Worm (Caenorhabditis elegans) whole organism, late embryonic: ENCODE data around the gene ima-1.

Source experiments
- C08G9.2 ChIP-seq: sonication (generic microtip); optimal IDR thresholded peaks from 2 replicates; lab custom pipeline; 2016; ENCODE audit warnings: mild to moderate bottlenecking, missing genetic modification characterization, moderate library complexity, missing compliant biosample characterization
- F13H6.1 ChIP-seq: sonication (generic microtip); optimal IDR thresholded peaks from 2 replicates; lab custom pipeline; 2016; ENCODE audit warnings: missing genetic modification characterization, missing compliant biosample characterization
- T23F11.4 ChIP-seq: fragments of 200-800 bp; sonication (Bioruptor generic); optimal IDR thresholded peaks from 2 replicates; lab custom pipeline; 2018; ENCODE audit warnings: mild to moderate bottlenecking, missing genetic modification characterization, missing compliant biosample characterization
- ahr-1 ChIP-seq: sonication (generic microtip); optimal IDR thresholded peaks from 2 replicates; lab custom pipeline; 2016; ENCODE audit warnings: missing genetic modification characterization, missing compliant biosample characterization
- ceh-14 ChIP-seq: sonication (generic microtip); optimal IDR thresholded peaks from 2 replicates; lab custom pipeline; 2016; ENCODE audit warnings: missing genotype, missing genetic modification characterization, missing compliant biosample characterization
- ceh-18 ChIP-seq: sonication (generic microtip); optimal IDR thresholded peaks from 2 replicates; lab custom pipeline; 2016; ENCODE audit warnings: missing genetic modification characterization, missing compliant biosample characterization
- ceh-19 ChIP-seq: fragments of 200-800 bp; sonication (Bioruptor generic); optimal IDR thresholded peaks from 2 replicates; lab custom pipeline; 2018; ENCODE audit warnings: mild to moderate bottlenecking, missing genetic modification characterization, missing compliant biosample characterization
- ceh-2 ChIP-seq: sonication (generic microtip); optimal IDR thresholded peaks from 2 replicates; lab custom pipeline; 2016; ENCODE audit warnings: missing genotype, missing genetic modification characterization, missing compliant biosample characterization
- ceh-22 ChIP-seq: sonication (generic microtip); optimal IDR thresholded peaks from 2 replicates; lab custom pipeline; 2017; ENCODE audit warnings: missing biosample characterization, missing genetic modification characterization
- ceh-30 ChIP-seq: fragments of 150-350 bp; optimal IDR thresholded peaks from 2 replicates; lab custom pipeline; 2014; ENCODE audit warnings: missing biosample characterization, missing genetic modification characterization
- ceh-34 ChIP-seq: sonication (generic microtip); optimal IDR thresholded peaks from 2 replicates; lab custom pipeline; 2016; ENCODE audit warnings: mild to moderate bottlenecking, missing genetic modification characterization, missing compliant biosample characterization
- ceh-45 ChIP-seq: fragments of 200-800 bp; sonication (Bioruptor generic); IDR thresholded peaks from 2 replicates; pipeline ENCODE4 v1.3.6; 2022; ENCODE audit warnings: missing genetic modification reagents, missing genetic modification characterization, missing compliant biosample characterization
- ceh-48 ChIP-seq: sonication (generic microtip); optimal IDR thresholded peaks from 2 replicates; lab custom pipeline; 2016; ENCODE audit warnings: missing genetic modification characterization, inconsistent platforms, missing compliant biosample characterization
- ceh-9 ChIP-seq: sonication (generic microtip); optimal IDR thresholded peaks from 2 replicates; lab custom pipeline; 2016; ENCODE audit warnings: mild to moderate bottlenecking, missing genetic modification characterization, inconsistent platforms, missing compliant biosample characterization
- che-1 ChIP-seq: sonication (generic microtip); optimal IDR thresholded peaks from 2 replicates; lab custom pipeline; 2016; ENCODE audit warnings: mild to moderate bottlenecking, missing genetic modification characterization, missing compliant biosample characterization
- dve-1 ChIP-seq: sonication (generic microtip); optimal IDR thresholded peaks from 2 replicates; lab custom pipeline; 2017; ENCODE audit warnings: antibody characterized with exemption, mild to moderate bottlenecking, missing genetic modification characterization, missing compliant biosample characterization
- elt-4 ChIP-seq: sonication (generic microtip); optimal IDR thresholded peaks from 2 replicates; lab custom pipeline; 2016; ENCODE audit warnings: missing genetic modification characterization, missing compliant biosample characterization
- eyg-1 ChIP-seq: sonication (generic microtip); optimal IDR thresholded peaks from 2 replicates; lab custom pipeline; 2016; ENCODE audit warnings: missing genotype, missing genetic modification characterization, missing compliant biosample characterization
- fax-1 ChIP-seq: sonication (generic microtip); optimal IDR thresholded peaks from 2 replicates; lab custom pipeline; 2016; ENCODE audit warnings: missing genotype, missing genetic modification characterization, missing compliant biosample characterization
- fkh-10 ChIP-seq: fragments of 150-350 bp; optimal IDR thresholded peaks from 2 replicates; lab custom pipeline; 2014; ENCODE audit warnings: missing biosample characterization, missing genetic modification reagents, missing genetic modification characterization
- fkh-6 ChIP-seq: sonication (generic microtip); optimal IDR thresholded peaks from 2 replicates; lab custom pipeline; 2016; ENCODE audit warnings: missing genetic modification characterization, missing compliant biosample characterization
- hlh-13 ChIP-seq: fragments of 200-800 bp; sonication (Bioruptor generic); optimal IDR thresholded peaks from 2 replicates; lab custom pipeline; 2018; ENCODE audit warnings: mild to moderate bottlenecking, missing genetic modification characterization, missing compliant biosample characterization
- hlh-6 ChIP-seq: sonication (generic microtip); optimal IDR thresholded peaks from 2 replicates; lab custom pipeline; 2016; ENCODE audit warnings: missing genotype, missing genetic modification characterization, missing compliant biosample characterization
- hlh-8 ChIP-seq: sonication (generic microtip); optimal IDR thresholded peaks from 2 replicates; lab custom pipeline; 2016; ENCODE audit warnings: missing genotype, missing genetic modification characterization, missing compliant biosample characterization
- lim-6 ChIP-seq: sonication (generic microtip); optimal IDR thresholded peaks from 2 replicates; lab custom pipeline; 2016; ENCODE audit warnings: missing genetic modification characterization, missing compliant biosample characterization
- madf-2 ChIP-seq: sonication (generic microtip); optimal IDR thresholded peaks from 2 replicates; lab custom pipeline; 2017; ENCODE audit warnings: missing genetic modification characterization, missing compliant biosample characterization
- mec-3 ChIP-seq: sonication (generic microtip); optimal IDR thresholded peaks from 2 replicates; lab custom pipeline; 2016; ENCODE audit warnings: borderline replicate concordance, missing genetic modification characterization, missing compliant biosample characterization
- nhr-232 ChIP-seq: sonication (generic microtip); optimal IDR thresholded peaks from 2 replicates; lab custom pipeline; 2016; ENCODE audit warnings: missing genetic modification characterization, missing compliant biosample characterization
- pag-3 ChIP-seq: sonication (generic microtip); optimal IDR thresholded peaks from 2 replicates; lab custom pipeline; 2016; ENCODE audit warnings: missing compliant biosample characterization, missing genetic modification characterization, borderline replicate concordance
- pha-4 ChIP-seq: fragments of 150-350 bp; optimal IDR thresholded peaks from 2 replicates; lab custom pipeline; 2018; ENCODE audit warnings: missing biosample characterization, missing genetic modification reagents, missing genetic modification characterization
- pqm-1 ChIP-seq: sonication (generic microtip); optimal IDR thresholded peaks from 2 replicates; lab custom pipeline; 2016; ENCODE audit warnings: missing genetic modification characterization, missing compliant biosample characterization
- pros-1 ChIP-seq: fragments of 150-350 bp; optimal IDR thresholded peaks from 2 replicates; lab custom pipeline; 2014; ENCODE audit warnings: missing biosample characterization, missing genetic modification reagents, missing genetic modification characterization
- ref-2 ChIP-seq: sonication (generic microtip); optimal IDR thresholded peaks from 2 replicates; lab custom pipeline; 2016; ENCODE audit warnings: missing genetic modification characterization, missing compliant biosample characterization
- sdc-2 ChIP-seq: sonication (generic microtip); optimal IDR thresholded peaks from 2 replicates; lab custom pipeline; 2016; ENCODE audit warnings: missing genotype, missing genetic modification characterization, missing compliant biosample characterization
- sox-2 ChIP-seq: fragments of 200-800 bp; sonication (Bioruptor generic); IDR thresholded peaks from 2 replicates; pipeline ENCODE4 v1.3.6; 2022; ENCODE audit warnings: missing genetic modification reagents, missing genetic modification characterization, missing compliant biosample characterization
- unc-42 ChIP-seq: sonication (generic microtip); optimal IDR thresholded peaks from 2 replicates; lab custom pipeline; 2016; ENCODE audit warnings: missing genotype, missing genetic modification characterization, missing compliant biosample characterization
- unc-86 ChIP-seq: sonication (generic microtip); optimal IDR thresholded peaks from 2 replicates; lab custom pipeline; 2016; ENCODE audit warnings: missing genetic modification characterization, missing compliant biosample characterization
- ztf-16 ChIP-seq: sonication (generic microtip); optimal IDR thresholded peaks from 2 replicates; lab custom pipeline; 2017; ENCODE audit warnings: missing genetic modification characterization, missing compliant biosample characterization

ima-1 gene

DNA sequence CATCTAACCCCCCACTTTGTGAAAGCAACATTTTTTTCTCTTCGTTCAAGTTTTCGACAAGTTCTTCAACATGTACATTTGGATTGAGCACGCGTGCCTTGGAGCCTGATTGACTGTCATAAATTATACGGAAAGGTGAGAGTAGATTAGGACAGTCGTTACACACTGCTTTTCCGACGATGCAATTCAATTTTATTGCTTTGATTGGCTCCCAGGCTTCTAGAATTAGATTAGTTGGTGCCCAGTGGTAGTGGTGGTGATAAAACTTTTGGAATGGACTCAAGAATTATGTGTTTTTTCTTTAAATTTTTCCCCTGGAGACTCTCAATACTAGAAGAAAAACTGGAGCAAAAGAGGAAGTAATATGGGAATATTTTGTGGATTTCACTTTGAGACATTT, 35.0 kb upstream of the ima-1 start:
- no peak for TF ChIP-seq ceh-30 (tag; lab: Kevin White, UChicago)
- no peak for TF ChIP-seq unc-86
- TF ChIP-seq pqm-1 (tag; lab: Kevin White, UChicago) = no peak
- TF ChIP-seq ceh-2 (tag; lab: Kevin White, UChicago) = no peak
- TF ChIP-seq ztf-16 (tag; lab: Kevin White, UChicago) = no peak
- TF ChIP-seq T23F11.4 (GFP tag; lab: Kevin White, UChicago) = no peak
- no peak for TF ChIP-seq ahr-1 (tag; lab: Kevin White, UChicago)
- no peak for TF ChIP-seq ceh-22 (tag; lab: Kevin White, UChicago)
- TF ChIP-seq pha-4 = no peak
- TF ChIP-seq che-1 (tag; lab: Kevin White, UChicago) = no peak
- no peak for TF ChIP-seq eyg-1 (tag; lab: Kevin White, UChicago)
- no peak for TF ChIP-seq pag-3 (tag; lab: Kevin White, UChicago)
- TF ChIP-seq, all 69 proteins: peak for 0

DNA sequence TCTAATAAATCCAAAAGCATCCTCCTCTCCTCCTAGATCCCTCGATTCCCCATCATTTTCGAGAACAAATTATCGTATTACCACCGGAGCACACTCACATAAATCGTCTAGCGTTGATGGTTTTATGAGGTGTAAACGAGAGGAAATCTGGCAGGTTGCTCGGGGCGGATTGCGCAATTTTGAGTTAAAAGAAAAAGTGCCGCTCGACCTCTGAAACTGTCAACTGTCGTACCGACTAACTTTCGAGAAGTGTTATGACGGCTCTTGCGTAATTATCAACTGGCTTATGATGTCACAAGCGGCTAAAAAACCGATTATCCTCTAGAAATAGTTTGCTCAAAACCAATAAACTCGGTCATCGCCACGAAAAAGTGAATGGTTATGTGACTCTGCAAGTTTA, 33.0 kb upstream of the ima-1 start:
- TF ChIP-seq ceh-19 (GFP tag; lab: Kevin White, UChicago) (no peak), pqm-1 (tag; lab: Kevin White, UChicago) (no peak), lim-6 (tag; lab: Kevin White, UChicago) (no peak), ceh-18 (tag; lab: Kevin White, UChicago) (no peak), hlh-6 (tag; lab: Kevin White, UChicago) (no peak), ceh-9 (tag; lab: Kevin White, UChicago) (no peak), C08G9.2 (tag; lab: Kevin White, UChicago) (no peak), ceh-48 (tag; lab: Kevin White, UChicago) (no peak), pros-1 (tag; lab: Kevin White, UChicago) (no peak), nhr-232 (no peak), ceh-2 (tag; lab: Kevin White, UChicago) (no peak)

DNA sequence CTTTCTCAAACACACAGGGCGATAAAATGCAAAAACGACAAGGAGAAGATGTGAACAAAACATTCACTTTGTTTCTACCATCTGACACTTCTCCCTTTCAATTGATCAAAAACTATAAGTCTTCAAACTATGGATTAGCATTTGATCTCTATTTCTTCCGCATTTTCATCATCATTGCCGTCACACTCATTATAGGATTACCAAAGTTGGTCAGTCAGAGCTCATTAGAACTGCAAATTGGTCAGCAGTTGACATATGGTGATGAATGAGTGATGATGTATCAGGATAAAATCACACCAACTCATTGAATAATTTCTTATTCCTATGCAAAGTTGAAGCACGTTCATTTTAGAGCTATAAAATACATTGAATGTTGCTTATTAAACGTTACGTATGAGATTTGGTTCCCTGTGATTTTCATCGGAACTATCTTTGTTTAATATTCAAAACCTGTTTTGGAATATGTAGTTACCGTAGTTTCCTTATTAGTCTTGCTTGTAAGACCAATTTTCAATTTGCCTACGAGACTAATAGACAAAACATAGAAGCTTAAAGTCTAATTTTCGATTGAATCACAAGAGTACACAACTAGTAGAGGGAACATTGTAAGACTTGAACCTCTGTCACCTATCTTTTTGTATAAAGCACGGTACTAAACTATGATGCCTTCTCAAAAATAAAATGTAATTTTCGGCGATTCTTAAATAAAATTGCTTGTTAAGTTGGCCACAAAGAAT, 29.9 kb upstream of the ima-1 start:
- TF ChIP-seq ceh-45 (GFP tag; lab: Robert Waterston, UW) (no peak), ceh-14 (tag; lab: Kevin White, UChicago) (no peak), sdc-2 (tag; lab: Kevin White, UChicago) (no peak), ref-2 (tag; lab: Kevin White, UChicago) (no peak), sox-2 (GFP tag; lab: Robert Waterston, UW) (no peak), fkh-10 (GFP tag; lab: Kevin White, UChicago) (no peak), che-1 (tag; lab: Kevin White, UChicago) (no peak), unc-42 (tag; lab: Kevin White, UChicago) (no peak), fkh-6 (tag; lab: Kevin White, UChicago) (no peak), ceh-30 (tag; lab: Kevin White, UChicago) (no peak), madf-2 (no peak), eyg-1 (tag; lab: Kevin White, UChicago) (no peak), hlh-8 (tag; lab: Kevin White, UChicago) (no peak), dve-1 (tag; lab: Kevin White, UChicago) (no peak), elt-4 (tag; lab: Kevin White, UChicago) (no peak), mec-3 (tag; lab: Kevin White, UChicago) (no peak), F13H6.1 (tag; lab: Kevin White, UChicago) (no peak)

DNA sequence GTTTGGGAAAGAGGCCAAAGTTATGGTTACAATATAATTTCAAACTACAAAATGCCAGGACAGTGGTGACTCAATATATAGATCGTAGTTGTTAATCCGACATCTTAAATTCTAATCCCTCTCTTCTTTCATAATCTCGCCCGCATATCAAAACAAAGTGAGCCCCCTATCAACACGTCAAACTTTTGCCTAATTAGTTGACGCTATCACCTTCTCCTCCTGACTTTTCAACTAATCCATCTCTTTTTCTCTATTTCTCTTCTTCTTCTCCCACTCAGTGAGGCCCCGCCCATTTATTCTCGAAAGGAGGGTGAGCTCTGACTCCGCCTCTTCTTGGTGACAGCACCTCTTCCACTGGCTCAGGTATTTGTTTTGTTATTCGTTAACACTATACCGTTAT, 28.2 kb upstream of the ima-1 start:
- TF ChIP-seq elt-4 (tag; lab: Kevin White, UChicago) (no peak), ceh-34 (tag; lab: Kevin White, UChicago) (no peak), ceh-48 (tag; lab: Kevin White, UChicago) (no peak), ceh-2 (tag; lab: Kevin White, UChicago) (no peak), unc-86 (no peak), fax-1 (tag; lab: Kevin White, UChicago) (no peak), T23F11.4 (GFP tag; lab: Kevin White, UChicago) (no peak), ceh-30 (tag; lab: Kevin White, UChicago) (no peak), ceh-22 (tag; lab: Kevin White, UChicago) (no peak), nhr-232 (no peak), hlh-13 (GFP tag; lab: Kevin White, UChicago) (no peak), F13H6.1 (tag; lab: Kevin White, UChicago) (no peak), pha-4 (no peak), ahr-1 (tag; lab: Kevin White, UChicago) (no peak)
